Worm (Caenorhabditis elegans) whole organism, young adult: ENCODE results near the gene ZK1058.3.

Experiments
- B0261.1 ChIP-seq: sonication (generic microtip); optimal IDR thresholded peaks from 2 replicates; lab custom pipeline; 2016; ENCODE audit warnings: mild to moderate bottlenecking, missing genetic modification characterization, moderate library complexity, missing compliant biosample characterization
- C06A6.2 ChIP-seq: fragments of 200-800 bp; sonication (Bioruptor generic); conservative IDR thresholded peaks from 2 replicates; pipeline ENCODE4 v1.3.6; 2022; ENCODE audit warnings: missing genetic modification characterization, missing compliant biosample characterization
- F22D6.2 ChIP-seq: sonication (generic microtip); optimal IDR thresholded peaks from 2 replicates; lab custom pipeline; 2016; ENCODE audit warnings: mild to moderate bottlenecking, missing genetic modification characterization, missing compliant biosample characterization
- F37B4.10 ChIP-seq: fragments of 200-800 bp; sonication (Bioruptor generic); IDR thresholded peaks from 2 replicates; pipeline ENCODE4 v1.3.6; 2022; ENCODE audit warnings: missing genetic modification characterization, missing compliant biosample characterization
- F49E8.2 ChIP-seq: sonication (generic microtip); optimal IDR thresholded peaks from 3 replicates; lab custom pipeline; 2017; ENCODE audit warnings: missing genetic modification characterization, mild to moderate bottlenecking, missing compliant biosample characterization, antibody characterized with exemption, moderate library complexity; ENCODE audit not compliant: insufficient read depth
- F57C9.4 ChIP-seq: sonication (generic microtip); optimal IDR thresholded peaks from 2 replicates; lab custom pipeline; 2017; ENCODE audit warnings: mild to moderate bottlenecking, missing genetic modification characterization, missing compliant biosample characterization
- K11D2.4 ChIP-seq: fragments of 200-800 bp; sonication (Bioruptor generic); IDR thresholded peaks from 2 replicates; pipeline ENCODE4 v1.3.6; 2022; ENCODE audit warnings: missing genetic modification reagents, missing genetic modification characterization, missing compliant biosample characterization
- Y95B8A.8 ChIP-seq: fragments of 200-800 bp; sonication (Bioruptor generic); IDR thresholded peaks from 2 replicates; pipeline ENCODE4 v1.3.6; 2022; ENCODE audit warnings: missing genetic modification reagents, missing genetic modification characterization, missing compliant biosample characterization
- aptf-2 ChIP-seq: fragments of 200-800 bp; sonication (Bioruptor generic); conservative IDR thresholded peaks from 2 replicates; pipeline ENCODE4 v1.3.6; 2022; ENCODE audit warnings: missing genetic modification reagents, missing genetic modification characterization, missing compliant biosample characterization
- attf-6 ChIP-seq: fragments of 200-800 bp; sonication (Bioruptor generic); IDR thresholded peaks from 2 replicates; pipeline ENCODE4 v1.3.6; 2022; ENCODE audit warnings: missing genetic modification reagents, missing genetic modification characterization, missing compliant biosample characterization
- cebp-1 ChIP-seq, 2 experiments: fragments of 200-800 bp in 1 of 2; sonication (Bioruptor generic) in 1 of 2; sonication (generic microtip) in 1 of 2; IDR thresholded peaks in 1 of 2; optimal IDR thresholded peaks in 1 of 2; 2 replicates each; pipeline versions ENCODE4 v1.3.6 to Lab custom; 2017 to 2022; ENCODE audit warnings: missing compliant biosample characterization in 2 of 2, missing genetic modification characterization in 2 of 2, mild to moderate bottlenecking in 1 of 2, missing genetic modification reagents in 1 of 2, moderate library complexity in 1 of 2
- cebp-2 ChIP-seq: fragments of 200-800 bp; sonication (Bioruptor generic); IDR thresholded peaks from 2 replicates; pipeline ENCODE4 v1.3.6; 2022; ENCODE audit warnings: missing genetic modification characterization, missing compliant biosample characterization
- ceh-27 ChIP-seq: fragments of 200-800 bp; sonication (Bioruptor generic); optimal IDR thresholded peaks from 2 replicates; lab custom pipeline; 2018; ENCODE audit warnings: mild to moderate bottlenecking, missing genetic modification characterization, moderate library complexity, missing compliant biosample characterization
- ceh-40 ChIP-seq: fragments of 200-800 bp; sonication (Bioruptor generic); IDR thresholded peaks from 2 replicates; pipeline ENCODE4 v1.3.6; 2022; ENCODE audit warnings: missing genetic modification characterization, missing compliant biosample characterization
- ceh-91 ChIP-seq: fragments of 200-800 bp; sonication (Bioruptor generic); IDR thresholded peaks from 2 replicates; pipeline ENCODE4 v1.3.6; 2022; ENCODE audit warnings: missing genetic modification reagents, missing genetic modification characterization, missing compliant biosample characterization
- die-1 ChIP-seq: sonication (generic microtip); optimal IDR thresholded peaks from 2 replicates; lab custom pipeline; 2016; ENCODE audit warnings: missing genotype, mild to moderate bottlenecking, missing genetic modification characterization, missing compliant biosample characterization
- dox-1 ChIP-seq: fragments of 200-800 bp; sonication (Bioruptor generic); IDR thresholded peaks from 2 replicates; pipeline ENCODE4 v1.3.6; 2022; ENCODE audit warnings: missing genetic modification reagents, missing genetic modification characterization, missing compliant biosample characterization
- dpff-1 ChIP-seq: sonication (generic microtip); optimal IDR thresholded peaks from 2 replicates; lab custom pipeline; 2017; ENCODE audit warnings: mild to moderate bottlenecking, missing genetic modification characterization, missing compliant biosample characterization
- efl-1 ChIP-seq: fragments of 150-350 bp; optimal IDR thresholded peaks from 2 replicates; lab custom pipeline; 2014; ENCODE audit warnings: missing biosample characterization, missing genetic modification reagents, missing genetic modification characterization
- hrde-1 ChIP-seq: sonication (generic microtip); optimal IDR thresholded peaks from 2 replicates; lab custom pipeline; 2016; ENCODE audit warnings: missing genetic modification characterization, mild to moderate bottlenecking, missing compliant biosample characterization, moderate library complexity, missing genotype, missing genetic modification reagents, borderline replicate concordance
- lag-1 ChIP-seq: fragments of 200-800 bp; sonication (Bioruptor generic); IDR thresholded peaks from 2 replicates; pipeline ENCODE4 v1.3.6; 2022; ENCODE audit warnings: missing genetic modification reagents, missing genetic modification characterization, missing compliant biosample characterization
- lin-26 ChIP-seq: fragments of 200-800 bp; sonication (Bioruptor generic); IDR thresholded peaks from 2 replicates; pipeline ENCODE4 v1.3.6; 2022; ENCODE audit warnings: missing genetic modification reagents, missing genetic modification characterization, missing compliant biosample characterization
- lin-35 ChIP-seq, 3 experiments: fragments of 150-350 bp in 2 of 3; sonication (generic microtip) in 1 of 3; optimal IDR thresholded peaks; 2 replicates each; lab custom pipeline; 2014 to 2018; ENCODE audit warnings: missing biosample characterization in 3 of 3, missing genetic modification characterization in 3 of 3, missing genetic modification reagents in 3 of 3
- madf-10 ChIP-seq: sonication (generic microtip); optimal IDR thresholded peaks from 2 replicates; lab custom pipeline; 2016; ENCODE audit warnings: mild to moderate bottlenecking, missing genetic modification characterization, missing compliant biosample characterization
- madf-8 ChIP-seq: fragments of 200-800 bp; sonication (Bioruptor generic); conservative IDR thresholded peaks from 2 replicates; pipeline ENCODE4 v1.3.6; 2022; ENCODE audit warnings: missing genetic modification reagents, missing genetic modification characterization, missing compliant biosample characterization
- nhr-27 ChIP-seq: fragments of 200-800 bp; sonication (Bioruptor generic); optimal IDR thresholded peaks from 2 replicates; lab custom pipeline; 2018; ENCODE audit warnings: mild to moderate bottlenecking, missing genetic modification characterization, moderate library complexity, missing compliant biosample characterization
- nhr-80 ChIP-seq: sonication (generic microtip); optimal IDR thresholded peaks from 2 replicates; lab custom pipeline; 2016; ENCODE audit warnings: missing genetic modification characterization, missing compliant biosample characterization
- nhr-90 ChIP-seq: sonication (generic microtip); optimal IDR thresholded peaks from 2 replicates; lab custom pipeline; 2016; ENCODE audit warnings: missing genotype, mild to moderate bottlenecking, missing genetic modification characterization, missing compliant biosample characterization
- rpc-1 ChIP-seq, 2 experiments: fragments of 150-350 bp in 1 of 2; sonication (generic microtip) in 1 of 2; optimal IDR thresholded peaks; 2 replicates each; lab custom pipeline; 2014 to 2018; ENCODE audit warnings: missing biosample characterization in 1 of 2, missing genetic modification characterization in 1 of 2, missing genetic modification reagents in 1 of 2, missing genotype in 1 of 2
- snpc-1.3 ChIP-seq: sonication (generic microtip); optimal IDR thresholded peaks from 2 replicates; lab custom pipeline; 2017; ENCODE audit warnings: missing genetic modification characterization, mild to moderate bottlenecking, missing compliant biosample characterization, antibody characterized with exemption, moderate library complexity, missing genotype, missing genetic modification reagents; ENCODE audit not compliant: insufficient read depth
- somi-1 ChIP-seq: fragments of 200-800 bp; sonication (Bioruptor generic); optimal IDR thresholded peaks from 2 replicates; lab custom pipeline; 2018; ENCODE audit warnings: mild to moderate bottlenecking, missing genetic modification characterization, missing compliant biosample characterization
- tbp1 ChIP-seq: fragments of 200-800 bp; sonication (Bioruptor generic); optimal IDR thresholded peaks from 2 replicates; lab custom pipeline; 2018; ENCODE audit warnings: mild to moderate bottlenecking, missing genetic modification characterization, missing compliant biosample characterization
- xnd-1 ChIP-seq: sonication (generic microtip); optimal IDR thresholded peaks from 2 replicates; lab custom pipeline; 2016; ENCODE audit warnings: missing genotype, missing genetic modification reagents, missing genetic modification characterization, missing compliant biosample characterization
- zim-3 ChIP-seq: sonication (generic microtip); optimal IDR thresholded peaks from 2 replicates; lab custom pipeline; 2017; ENCODE audit warnings: mild to moderate bottlenecking, missing genetic modification characterization, moderate library complexity, missing compliant biosample characterization
- ztf-28 ChIP-seq: fragments of 200-800 bp; sonication (Bioruptor generic); IDR thresholded peaks from 2 replicates; pipeline ENCODE4 v1.3.6; 2022; ENCODE audit warnings: missing genetic modification reagents, missing genetic modification characterization, missing compliant biosample characterization
- ztf-6 ChIP-seq: fragments of 200-800 bp; sonication (Bioruptor generic); IDR thresholded peaks from 2 replicates; pipeline ENCODE4 v1.3.6; 2022; ENCODE audit warnings: missing genetic modification reagents, missing genetic modification characterization, missing compliant biosample characterization

ZK1058.3 gene

DNA sequence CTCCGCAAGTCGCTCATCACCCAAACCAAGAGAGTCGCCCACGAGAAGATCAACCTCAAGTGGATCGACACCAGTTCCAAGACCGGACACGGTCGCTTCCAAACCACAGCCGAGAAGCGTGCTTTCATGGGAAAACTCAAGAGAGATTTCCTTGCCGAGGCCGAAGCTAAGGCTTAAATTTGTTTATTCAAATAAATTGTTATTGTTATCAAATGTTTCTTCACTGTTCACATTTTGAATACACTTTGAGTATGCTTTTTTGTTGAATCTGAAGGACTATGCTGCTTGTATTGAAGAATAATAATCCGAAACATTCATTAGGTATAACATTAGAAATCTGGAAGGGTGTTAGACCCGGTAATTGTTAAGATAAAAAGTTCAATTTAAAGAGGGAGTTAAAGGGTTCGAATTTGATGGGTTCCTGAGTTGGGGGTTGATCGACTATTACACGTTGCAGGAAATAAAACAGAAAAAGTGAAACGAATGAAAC is 49.3 kb upstream of the ZK1058.3 start (continued):
- no peak for TF ChIP-seq cebp-1 (GFP tag; IDR thresholded peaks at IDR 0.05; lab: Robert Waterston, UW)
- TF ChIP-seq cebp-1 (tag; optimal IDR thresholded peaks at IDR 0.05; lab: Kevin White, UChicago): peak; percentile 87
- TF ChIP-seq attf-6: peak; percentile 82
- TF ChIP-seq somi-1: peak; percentile 23
- peak; percentile 68 for TF ChIP-seq tbp1
- TF ChIP-seq rpc-1 (optimal IDR thresholded peaks at IDR 0.05; lab: Kevin White, UChicago): no peak
- peak; percentile 21 for TF ChIP-seq rpc-1 (tag; optimal IDR thresholded peaks at IDR 0.05; lab: Kevin White, UChicago)
- TF ChIP-seq cebp-2: peak; percentile 73; the same call in 1 of the 2 replicates
- no peak for TF ChIP-seq ztf-28 (GFP tag; lab: Robert Waterston, UW)
- TF ChIP-seq lin-35 (GFP tag; optimal IDR thresholded peaks at IDR 0.05; lab: Kevin White, UChicago): peak in 1 of 3 experiments; percentile 57
- TF ChIP-seq ceh-91 (GFP tag; lab: Robert Waterston, UW): peak; percentile 18; the same call in 1 of the 2 replicates
- peak; percentile 21 for TF ChIP-seq madf-8 (GFP tag; lab: Robert Waterston, UW)
- peak; percentile 59 for TF ChIP-seq nhr-90
- peak; percentile 12 for TF ChIP-seq dpff-1
- TF ChIP-seq die-1: peak; percentile 69
- peak; percentile 79 for TF ChIP-seq lin-26 (GFP tag; lab: Robert Waterston, UW)
- TF ChIP-seq hrde-1 (tag; lab: Kevin White, UChicago): peak; percentile 97
- TF ChIP-seq F22D6.2 (tag; lab: Kevin White, UChicago): no peak
- TF ChIP-seq ceh-27 (GFP tag; lab: Kevin White, UChicago): peak; percentile 41
- TF ChIP-seq zim-3 (tag; lab: Kevin White, UChicago): peak; percentile 77
- TF ChIP-seq aptf-2 (GFP tag; lab: Robert Waterston, UW): no peak
- TF ChIP-seq efl-1 (GFP tag; lab: Kevin White, UChicago): peak; percentile 34
- peak; percentile 93 for TF ChIP-seq snpc-1.3
- TF ChIP-seq xnd-1 (tag; lab: Kevin White, UChicago): peak; percentile 38
- TF ChIP-seq lag-1: no peak
- peak; percentile 90 for TF ChIP-seq F57C9.4
- TF ChIP-seq F49E8.2 (tag; lab: Kevin White, UChicago): peak; percentile 97
- TF ChIP-seq B0261.1 (tag; lab: Kevin White, UChicago): peak; percentile 18
- no peak for TF ChIP-seq K11D2.4
- TF ChIP-seq madf-10: peak; percentile 65
- TF ChIP-seq F37B4.10 (GFP tag; lab: Robert Waterston, UW): no peak
- TF ChIP-seq, all 124 proteins: peak for 85

ce11 chrIII:3871763-3872486 is 46.7 kb upstream of the ZK1058.3 start:
- TF ChIP-seq Y95B8A.8 (0 out of 2 replicates have a peak, but pooled peaks have one; percentile 30), cebp-2 (0 out of 2 replicates have a peak, but pooled peaks have one; percentile 63), dox-1 (GFP tag; lab: Robert Waterston, UW) (peak; percentile 16; the same call in 1 of the 2 replicates), ceh-40 (GFP tag; lab: Robert Waterston, UW) (no peak), nhr-80 (tag; lab: Kevin White, UChicago) (peak; percentile 53), C06A6.2 (GFP tag; lab: Robert Waterston, UW) (no peak), nhr-27 (tag; lab: Kevin White, UChicago) (no peak), ztf-6 (GFP tag; lab: Robert Waterston, UW) (no peak), zim-3 (tag; lab: Kevin White, UChicago) (peak; percentile 29), die-1 (no peak)
